Fruit fly (Drosophila melanogaster) whole organism, embryonic: Measurements from ENCODE around the gene ng4.

Experiments
- Abd-B ChIP-seq: fragments of 200-800 bp; sonication (Bioruptor generic); optimal IDR thresholded peaks from 2 replicates; lab custom pipeline; 2018; ENCODE audit warnings: missing biosample characterization, mild to moderate bottlenecking, missing genetic modification characterization, moderate library complexity
- Atf3 ChIP-seq: fragments of 200-800 bp; sonication (Bioruptor generic); optimal IDR thresholded peaks from 3 replicates; lab custom pipeline; 2016; ENCODE audit warnings: missing biosample characterization, missing genetic modification characterization
- C15 ChIP-seq: fragments of 200-800 bp; sonication (Bioruptor generic); IDR thresholded peaks from 3 replicates; pipeline ENCODE4 v1.3.6; 2022; ENCODE audit warnings: missing biosample characterization, missing genetic modification characterization
- CG10431 ChIP-seq: fragments of 200-800 bp; sonication (Bioruptor generic); optimal IDR thresholded peaks from 3 replicates; lab custom pipeline; 2018; ENCODE audit warnings: missing biosample characterization, mild to moderate bottlenecking, missing genetic modification characterization
- CG11504 ChIP-seq: fragments of 200-800 bp; sonication (Bioruptor generic); optimal IDR thresholded peaks from 3 replicates; lab custom pipeline; 2019; ENCODE audit warnings: missing biosample characterization, mild to moderate bottlenecking, missing genetic modification characterization, moderate library complexity
- CG12744 ChIP-seq: fragments of 200-800 bp; sonication (Bioruptor generic); optimal IDR thresholded peaks from 2 replicates; lab custom pipeline; 2016; ENCODE audit warnings: missing biosample characterization, missing genetic modification characterization
- CG13624 ChIP-seq: fragments of 200-800 bp; sonication (Bioruptor generic); optimal IDR thresholded peaks from 2 replicates; lab custom pipeline; 2016; ENCODE audit warnings: missing biosample characterization, missing genetic modification characterization
- CG14667 ChIP-seq: fragments of 200-800 bp; sonication (Bioruptor generic); IDR thresholded peaks from 2 replicates; pipeline ENCODE4 v1.3.6; 2022; ENCODE audit warnings: missing biosample characterization, missing genetic modification characterization
- CG15073 ChIP-seq: fragments of 200-800 bp; sonication (Bioruptor generic); optimal IDR thresholded peaks from 2 replicates; lab custom pipeline; 2016; ENCODE audit warnings: missing biosample characterization, missing genetic modification characterization
- CG1603 ChIP-seq: fragments of 200-800 bp; sonication (Bioruptor generic); optimal IDR thresholded peaks from 2 replicates; lab custom pipeline; 2019; ENCODE audit warnings: missing biosample characterization, mild to moderate bottlenecking, missing genetic modification characterization, moderate library complexity
- CG17912 ChIP-seq: fragments of 200-800 bp; sonication (Bioruptor generic); optimal IDR thresholded peaks from 2 replicates; lab custom pipeline; 2018; ENCODE audit warnings: missing biosample characterization, mild to moderate bottlenecking, missing genetic modification characterization
- CG18262 ChIP-seq: fragments of 200-800 bp; optimal IDR thresholded peaks from 3 replicates; lab custom pipeline; 2019; ENCODE audit warnings: missing biosample characterization, mild to moderate bottlenecking, missing genetic modification characterization, moderate library complexity
- CG18599 ChIP-seq: fragments of 200-800 bp; sonication (Bioruptor generic); optimal IDR thresholded peaks from 3 replicates; lab custom pipeline; 2017; ENCODE audit warnings: missing biosample characterization, missing genetic modification characterization, mild to moderate bottlenecking, moderate library complexity, missing genetic modification reagents
- CG2678 ChIP-seq: fragments of 200-800 bp; sonication (Bioruptor generic); optimal IDR thresholded peaks from 3 replicates; lab custom pipeline; 2019; ENCODE audit warnings: missing biosample characterization, mild to moderate bottlenecking, missing genetic modification characterization, moderate library complexity
- CG31441 ChIP-seq: fragments of 200-800 bp; sonication (Bioruptor generic); IDR thresholded peaks from 2 replicates; pipeline ENCODE4 v1.3.6; 2022; ENCODE audit warnings: missing biosample characterization, missing genetic modification characterization
- CG3281 ChIP-seq: fragments of 200-800 bp; sonication (Bioruptor generic); optimal IDR thresholded peaks from 3 replicates; lab custom pipeline; 2017; ENCODE audit warnings: missing biosample characterization, mild to moderate bottlenecking, missing genetic modification characterization
- CG3847 ChIP-seq: fragments of 200-800 bp; sonication (Bioruptor generic); IDR thresholded peaks from 2 replicates; pipeline ENCODE4 v1.3.6; 2022; ENCODE audit warnings: missing biosample characterization, missing genetic modification characterization
- CG6272 ChIP-seq: fragments of 200-800 bp; sonication (Bioruptor generic); IDR thresholded peaks from 2 replicates; pipeline ENCODE4 v1.3.6; 2022; ENCODE audit warnings: missing biosample characterization, missing genetic modification characterization
- CG7786 ChIP-seq: fragments of 200-800 bp; sonication (Bioruptor generic); optimal IDR thresholded peaks from 2 replicates; lab custom pipeline; 2016; ENCODE audit warnings: missing biosample characterization, missing genetic modification characterization
- CG7839 ChIP-seq: fragments of 200-800 bp; sonication (Bioruptor generic); optimal IDR thresholded peaks from 3 replicates; lab custom pipeline; 2018; ENCODE audit warnings: missing biosample characterization, mild to moderate bottlenecking, missing genetic modification characterization, moderate library complexity
- CG7963 ChIP-seq: fragments of 200-800 bp; sonication (Bioruptor generic); IDR thresholded peaks from 3 replicates; pipeline ENCODE4 v1.3.6; 2022; ENCODE audit warnings: missing biosample characterization, missing genetic modification characterization; ENCODE audit not compliant: partially characterized antibody
- CG8388 ChIP-seq: fragments of 200-800 bp; sonication (Bioruptor generic); optimal IDR thresholded peaks from 2 replicates; lab custom pipeline; 2019; ENCODE audit warnings: missing biosample characterization, mild to moderate bottlenecking, missing genetic modification characterization, moderate library complexity
- CG8944 ChIP-seq: fragments of 200-800 bp; sonication (Bioruptor generic); optimal IDR thresholded peaks from 3 replicates; lab custom pipeline; 2016; ENCODE audit warnings: missing biosample characterization, missing genetic modification characterization
- CHES-1-like ChIP-seq: fragments of 200-800 bp; sonication (Bioruptor generic); optimal IDR thresholded peaks from 2 replicates; lab custom pipeline; 2016; ENCODE audit warnings: missing biosample characterization, missing genetic modification characterization
- Doc2 ChIP-seq: fragments of 200-800 bp; sonication (Bioruptor generic); IDR thresholded peaks from 2 replicates; pipeline ENCODE4 v1.3.6; 2022; ENCODE audit warnings: missing biosample characterization, missing genetic modification characterization
- Fer1 ChIP-seq: fragments of 200-800 bp; sonication (Bioruptor generic); optimal IDR thresholded peaks from 2 replicates; lab custom pipeline; 2017; ENCODE audit warnings: missing biosample characterization, mild to moderate bottlenecking, missing genetic modification characterization
- Hr39 ChIP-seq: fragments of >200 bp; optimal IDR thresholded peaks from 2 replicates; lab custom pipeline; 2017
- Lim3 ChIP-seq: fragments of 200-800 bp; sonication (Bioruptor generic); IDR thresholded peaks from 2 replicates; pipeline ENCODE4 v1.3.6; 2022; ENCODE audit warnings: missing biosample characterization, missing genetic modification characterization
- Lpt ChIP-seq: fragments of >200 bp; optimal IDR thresholded peaks from 2 replicates; lab custom pipeline; 2018; ENCODE audit warnings: missing biosample characterization, missing genetic modification characterization
- Meics ChIP-seq: fragments of 200-800 bp; sonication (Bioruptor generic); optimal IDR thresholded peaks from 2 replicates; lab custom pipeline; 2017; ENCODE audit warnings: missing biosample characterization, mild to moderate bottlenecking, missing genetic modification characterization
- Mrtf ChIP-seq: fragments of 200-800 bp; sonication (Bioruptor generic); IDR thresholded peaks from 3 replicates; pipeline ENCODE4 v1.3.6; 2022; ENCODE audit warnings: missing biosample characterization, missing genetic modification characterization
- Opbp ChIP-seq: fragments of 200-800 bp; sonication (Bioruptor generic); IDR thresholded peaks from 3 replicates; pipeline ENCODE4 v1.3.6; 2022; ENCODE audit warnings: missing biosample characterization, missing genetic modification characterization; ENCODE audit not compliant: partially characterized antibody
- ac ChIP-seq: fragments of 200-800 bp; sonication (Bioruptor generic); optimal IDR thresholded peaks from 3 replicates; lab custom pipeline; 2017; ENCODE audit warnings: missing biosample characterization, mild to moderate bottlenecking, missing genetic modification characterization
- bsh ChIP-seq, 2 experiments: fragments of 200-800 bp; sonication (Bioruptor generic); optimal IDR thresholded peaks; 2 replicates each; lab custom pipeline; 2017 to 2018; ENCODE audit warnings: mild to moderate bottlenecking in 2 of 2, missing biosample characterization in 2 of 2, missing genetic modification characterization in 2 of 2, moderate library complexity in 1 of 2
- chn ChIP-seq: fragments of 200-800 bp; sonication (Bioruptor generic); optimal IDR thresholded peaks from 2 replicates; lab custom pipeline; 2016; ENCODE audit warnings: missing biosample characterization, missing genetic modification characterization
- corto ChIP-seq: fragments of 200-800 bp; sonication (Bioruptor generic); optimal IDR thresholded peaks from 2 replicates; lab custom pipeline; 2016; ENCODE audit warnings: missing biosample characterization, mild to moderate bottlenecking, missing genetic modification characterization, moderate library complexity
- dan ChIP-seq: fragments of 200-800 bp; sonication (Bioruptor generic); IDR thresholded peaks from 2 replicates; pipeline ENCODE4 v1.3.6; 2022; ENCODE audit warnings: missing biosample characterization, missing genetic modification characterization
- dmrt99B ChIP-seq: fragments of 200-800 bp; sonication (Bioruptor generic); optimal IDR thresholded peaks from 2 replicates; lab custom pipeline; 2018; ENCODE audit warnings: missing biosample characterization, mild to moderate bottlenecking, missing genetic modification characterization, moderate library complexity
- fu2 ChIP-seq: fragments of 200-800 bp; sonication (Bioruptor generic); optimal IDR thresholded peaks from 2 replicates; lab custom pipeline; 2016; ENCODE audit warnings: missing biosample characterization, missing genetic modification characterization
- grau ChIP-seq: fragments of 200-800 bp; optimal IDR thresholded peaks from 3 replicates; lab custom pipeline; 2019; ENCODE audit warnings: missing biosample characterization, mild to moderate bottlenecking, missing genetic modification characterization, moderate library complexity
- lab ChIP-seq: fragments of 200-800 bp; sonication (Bioruptor generic); optimal IDR thresholded peaks from 3 replicates; lab custom pipeline; 2017; ENCODE audit warnings: missing biosample characterization, missing genetic modification characterization, mild to moderate bottlenecking, moderate library complexity, missing genetic modification reagents
- lola ChIP-seq, 3 experiments: fragments of >200 bp in 2 of 3; fragments of 200-800 bp in 1 of 3; sonication (Bioruptor generic) in 1 of 3; optimal IDR thresholded peaks; 2 replicates each; lab custom pipeline; 2017 to 2019; ENCODE audit warnings: missing biosample characterization in 3 of 3, missing genetic modification characterization in 3 of 3, mild to moderate bottlenecking in 1 of 3, moderate library complexity in 1 of 3
- phol ChIP-seq: fragments of 200-800 bp; sonication (Bioruptor generic); optimal IDR thresholded peaks from 3 replicates; lab custom pipeline; 2018; ENCODE audit warnings: missing biosample characterization, mild to moderate bottlenecking, missing genetic modification characterization, moderate library complexity
- psq ChIP-seq: fragments of 200-800 bp; sonication (Bioruptor generic); optimal IDR thresholded peaks from 2 replicates; lab custom pipeline; 2017; ENCODE audit warnings: missing biosample characterization, missing genetic modification characterization
- toy ChIP-seq: fragments of 200-800 bp; sonication (Bioruptor generic); IDR thresholded peaks from 2 replicates; pipeline ENCODE4 v1.3.6; 2022; ENCODE audit warnings: missing biosample characterization, missing genetic modification characterization
- wek ChIP-seq: fragments of 200-800 bp; sonication (Bioruptor generic); optimal IDR thresholded peaks from 3 replicates; lab custom pipeline; 2018; ENCODE audit warnings: missing biosample characterization, mild to moderate bottlenecking, missing genetic modification characterization, moderate library complexity

Gene ng4

dm6 chrX:3236586-3236985 lies 7.4 kb downstream of the ng4 start, which contains the start of gene CG14265:
Gene CG14265 (minus strand): TSS chrX:3236686.
- TF ChIP-seq Abd-B (GFP tag; lab: Kevin White, UChicago), result no peak
- no peak for TF ChIP-seq CG7963
- no peak for TF ChIP-seq lola (GFP tag; optimal IDR thresholded peaks at IDR 0.05; lab: Kevin White, UChicago)
- TF ChIP-seq CG14667 (GFP tag; lab: Robert Waterston, UW), result no peak
- no peak for TF ChIP-seq CHES-1-like
- peak; percentile 12 for TF ChIP-seq CG3281 (GFP tag; lab: Kevin White, UChicago)

dm6 chrX:3233683-3234082 lies 10.3 kb downstream of the ng4 start:
- TF ChIP-seq lab (GFP tag; lab: Kevin White, UChicago), result peak; percentile 64
- no peak for TF ChIP-seq CG8944 (GFP tag; lab: Kevin White, UChicago)
- peak; percentile 26 for TF ChIP-seq CG3281 (GFP tag; lab: Kevin White, UChicago)
- no peak for TF ChIP-seq toy (GFP tag; lab: Robert Waterston, UW)
- peak; percentile 8 for TF ChIP-seq dmrt99B (tag; lab: Kevin White, UChicago)
- peak; percentile 20 for TF ChIP-seq CG11504
- peak; percentile 9 for TF ChIP-seq CG7839 (tag; lab: Kevin White, UChicago)
- TF ChIP-seq CG8388, result no peak
- TF ChIP-seq CG1603 (tag; lab: Kevin White, UChicago), result no peak
- TF ChIP-seq Lpt (GFP tag; lab: Kevin White, UChicago), result no peak
- TF ChIP-seq grau (tag; lab: Kevin White, UChicago), result peak; percentile 3
- TF ChIP-seq phol (tag; lab: Kevin White, UChicago), result no peak
- TF ChIP-seq CG18599, result peak; percentile 59
- TF ChIP-seq Meics, result peak; percentile 28
- TF ChIP-seq CG2678 (tag; lab: Kevin White, UChicago), result peak; percentile 38
- TF ChIP-seq wek, result no peak
- TF ChIP-seq CG17912 (GFP tag; lab: Kevin White, UChicago), result no peak
- TF ChIP-seq Fer1 (GFP tag; lab: Kevin White, UChicago), result peak; percentile 32

- TF ChIP-seq CG15073 (no peak), psq (no peak), CG3847 (GFP tag; lab: Robert Waterston, UW) (peak; percentile 71), CG12744 (GFP tag; lab: Kevin White, UChicago) (peak; percentile 38), Hr39 (no peak), CG7786 (GFP tag; lab: Kevin White, UChicago) (peak; percentile 68), CG13624 (GFP tag; lab: Kevin White, UChicago) (peak; percentile 70), bsh (GFP tag; optimal IDR thresholded peaks at IDR 0.05; lab: Kevin White, UChicago) (peak in 1 of 2 experiments; percentile 67), C15 (0 out of 3 replicates have a peak, but pooled peaks have one; percentile 12), CG6272 (GFP tag; lab: Robert Waterston, UW) (peak; percentile 36; the same call in 1 of the 2 replicates), ac (GFP tag; lab: Kevin White, UChicago) (no peak), chn (GFP tag; lab: Kevin White, UChicago) (peak; percentile 47), CG18262 (peak; percentile 11), Mrtf (peak; percentile 63; the same call in 2 of the 3 replicates), Opbp (no peak), Lim3 (GFP tag; lab: Robert Waterston, UW) (no peak), toy (GFP tag; lab: Robert Waterston, UW) (0 out of 2 replicates have a peak, but pooled peaks have one; percentile 46), corto (no peak), Atf3 (no peak), Doc2 (GFP tag; lab: Robert Waterston, UW) (no peak), CG31441 (GFP tag; lab: Robert Waterston, UW) (peak; percentile 57), fu2 (GFP tag; lab: Kevin White, UChicago) (peak; percentile 7), dan (GFP tag; lab: Robert Waterston, UW) (no peak), CG10431 (GFP tag; lab: Kevin White, UChicago) (no peak)
Measured at dm6 chrX:3205887-3206794, 37.9 kb downstream of the ng4 start.
